Fruit fly (Drosophila melanogaster) whole organism, pupa: ENCODE results near the gene MED30.

Source experiments
- CG10348 ChIP-seq: fragments of 200-800 bp; sonication (Bioruptor generic); IDR thresholded peaks from 2 replicates; pipeline ENCODE4 v1.3.6; 2022; ENCODE audit warnings: missing biosample characterization, missing genetic modification characterization
- CG12605 ChIP-seq: fragments of 200-800 bp; sonication (Bioruptor generic); IDR thresholded peaks from 2 replicates; pipeline ENCODE4 v1.3.6; 2022; ENCODE audit warnings: missing biosample characterization, missing genetic modification characterization
- CG13204 ChIP-seq: fragments of 200-800 bp; sonication (Bioruptor generic); optimal IDR thresholded peaks from 2 replicates; lab custom pipeline; 2018; ENCODE audit warnings: missing biosample characterization, mild to moderate bottlenecking, missing genetic modification characterization, moderate library complexity
- CG14655 ChIP-seq: fragments of 200-800 bp; sonication (Bioruptor generic); optimal IDR thresholded peaks from 3 replicates; lab custom pipeline; 2017; ENCODE audit warnings: mild to moderate bottlenecking, missing biosample characterization, missing genetic modification reagents, missing genetic modification characterization
- CG15710 ChIP-seq: fragments of 200-800 bp; sonication (Bioruptor generic); optimal IDR thresholded peaks from 2 replicates; lab custom pipeline; 2018; ENCODE audit warnings: missing biosample characterization, mild to moderate bottlenecking, missing genetic modification characterization, moderate library complexity
- CG17806 ChIP-seq: fragments of 200-800 bp; sonication (Bioruptor generic); optimal IDR thresholded peaks from 2 replicates; lab custom pipeline; 2018; ENCODE audit warnings: missing biosample characterization, mild to moderate bottlenecking, missing genetic modification characterization, moderate library complexity
- CG32121 ChIP-seq: fragments of 200-800 bp; sonication (Bioruptor generic); IDR thresholded peaks from 2 replicates; pipeline ENCODE4 v1.3.6; 2022; ENCODE audit warnings: missing biosample characterization, missing genetic modification characterization
- CG34367 ChIP-seq: fragments of 200-800 bp; sonication (Bioruptor generic); optimal IDR thresholded peaks from 2 replicates; lab custom pipeline; 2018; ENCODE audit warnings: missing biosample characterization, mild to moderate bottlenecking, missing genetic modification characterization
- CG4496 ChIP-seq: fragments of 200-800 bp; sonication (Bioruptor generic); IDR thresholded peaks from 3 replicates; pipeline ENCODE4 v1.3.6; 2022; ENCODE audit warnings: missing biosample characterization, missing genetic modification characterization
- CG8159 ChIP-seq: fragments of 200-800 bp; sonication (Bioruptor generic); optimal IDR thresholded peaks from 3 replicates; lab custom pipeline; 2018; ENCODE audit warnings: missing biosample characterization, mild to moderate bottlenecking, missing genetic modification characterization, moderate library complexity
- CG8301 ChIP-seq: fragments of 200-800 bp; sonication (Bioruptor generic); optimal IDR thresholded peaks from 2 replicates; lab custom pipeline; 2018; ENCODE audit warnings: missing biosample characterization, mild to moderate bottlenecking, missing genetic modification characterization
- CG9948 ChIP-seq: fragments of 200-800 bp; sonication (Bioruptor generic); optimal IDR thresholded peaks from 2 replicates; lab custom pipeline; 2018; ENCODE audit warnings: missing biosample characterization, mild to moderate bottlenecking, missing genetic modification characterization, moderate library complexity
- EcR ChIP-seq: fragments of 200-800 bp; sonication (Bioruptor generic); optimal IDR thresholded peaks from 3 replicates; lab custom pipeline; 2019; ENCODE audit warnings: missing biosample characterization, missing genetic modification characterization, mild to moderate bottlenecking, moderate library complexity, missing genetic modification reagents
- Ets98B ChIP-seq: fragments of 200-800 bp; sonication (Bioruptor generic); IDR thresholded peaks from 2 replicates; pipeline ENCODE4 v1.3.6; 2022; ENCODE audit warnings: missing biosample characterization, missing genetic modification characterization
- Pif1A ChIP-seq: fragments of 200-800 bp; sonication (Bioruptor generic); optimal IDR thresholded peaks from 3 replicates; lab custom pipeline; 2016; ENCODE audit warnings: missing biosample characterization, missing genetic modification characterization
- Pif1B ChIP-seq: fragments of 200-800 bp; sonication (Bioruptor generic); optimal IDR thresholded peaks from 3 replicates; lab custom pipeline; 2016; ENCODE audit warnings: missing biosample characterization, missing genetic modification characterization
- Snoo ChIP-seq: fragments of 200-800 bp; sonication (Bioruptor generic); optimal IDR thresholded peaks from 3 replicates; lab custom pipeline; 2017; ENCODE audit warnings: missing biosample characterization, mild to moderate bottlenecking, missing genetic modification characterization, inconsistent platforms
- fd96Ca ChIP-seq: fragments of 200-800 bp; sonication (Bioruptor generic); IDR thresholded peaks from 3 replicates; pipeline ENCODE4 v1.3.6; 2022; ENCODE audit warnings: missing biosample characterization, missing genetic modification characterization
- gl ChIP-seq: fragments of 200-800 bp; sonication (Bioruptor generic); optimal IDR thresholded peaks from 2 replicates; lab custom pipeline; 2018; ENCODE audit warnings: missing biosample characterization, mild to moderate bottlenecking, missing genetic modification characterization
- rn ChIP-seq: fragments of 200-800 bp; sonication (Bioruptor generic); IDR thresholded peaks from 2 replicates; pipeline ENCODE4 v1.3.6; 2022; ENCODE audit warnings: missing biosample characterization, missing genetic modification characterization

MED30 gene

DNA sequence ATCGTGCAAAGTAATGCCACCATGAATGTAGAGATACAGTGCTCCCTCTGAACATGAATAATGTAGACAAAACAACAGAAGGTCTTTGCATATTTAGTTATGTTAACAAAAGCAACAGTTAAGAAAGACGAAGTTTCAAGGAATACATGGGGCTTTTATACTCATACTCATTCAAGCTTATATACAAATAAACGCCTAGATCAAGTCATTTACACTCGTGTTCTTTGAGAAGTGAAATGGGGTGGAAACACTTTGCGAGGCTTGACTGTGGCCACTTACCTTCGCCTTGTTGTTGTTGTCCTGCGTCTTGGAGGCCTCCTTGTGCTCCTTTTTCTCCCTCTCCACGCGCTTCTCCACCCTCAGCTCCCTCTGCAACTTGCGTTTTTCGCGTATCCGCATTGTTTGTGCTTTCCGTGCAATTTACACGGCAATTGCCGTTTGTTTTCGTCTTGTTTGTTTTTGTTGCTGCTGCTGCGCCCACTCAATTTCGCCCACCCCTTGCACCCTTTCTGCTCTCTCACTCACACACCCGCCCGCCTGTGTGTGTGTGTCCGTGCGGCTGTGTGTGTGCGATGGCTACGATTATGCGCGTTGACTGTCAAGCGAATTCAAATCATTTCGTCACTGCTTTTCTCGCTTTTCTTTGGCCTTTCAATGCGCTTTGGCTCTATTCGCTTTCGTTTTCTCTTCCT lies 31.0 kb upstream of the MED30 start:
- no peak for TF ChIP-seq CG32121 (GFP tag; lab: Robert Waterston, UW)
- TF ChIP-seq CG8159 (tag; lab: Kevin White, UChicago): peak; percentile 43
- TF ChIP-seq CG15710 (tag; lab: Kevin White, UChicago): peak; percentile 27
- no peak for TF ChIP-seq fd96Ca (GFP tag; lab: Robert Waterston, UW)
- TF ChIP-seq CG4496 (GFP tag; lab: Robert Waterston, UW): no peak
- TF ChIP-seq CG10348 (GFP tag; lab: Robert Waterston, UW): no peak
- TF ChIP-seq Ets98B (GFP tag; lab: Robert Waterston, UW): no peak
- TF ChIP-seq CG34367 (tag; lab: Kevin White, UChicago): no peak
- TF ChIP-seq CG17806 (tag; lab: Kevin White, UChicago): peak; percentile 10
- TF ChIP-seq CG8301: no peak
- TF ChIP-seq CG12605: no peak
- no peak for TF ChIP-seq EcR
- TF ChIP-seq Pif1B (GFP tag; lab: Kevin White, UChicago): no peak

DNA sequence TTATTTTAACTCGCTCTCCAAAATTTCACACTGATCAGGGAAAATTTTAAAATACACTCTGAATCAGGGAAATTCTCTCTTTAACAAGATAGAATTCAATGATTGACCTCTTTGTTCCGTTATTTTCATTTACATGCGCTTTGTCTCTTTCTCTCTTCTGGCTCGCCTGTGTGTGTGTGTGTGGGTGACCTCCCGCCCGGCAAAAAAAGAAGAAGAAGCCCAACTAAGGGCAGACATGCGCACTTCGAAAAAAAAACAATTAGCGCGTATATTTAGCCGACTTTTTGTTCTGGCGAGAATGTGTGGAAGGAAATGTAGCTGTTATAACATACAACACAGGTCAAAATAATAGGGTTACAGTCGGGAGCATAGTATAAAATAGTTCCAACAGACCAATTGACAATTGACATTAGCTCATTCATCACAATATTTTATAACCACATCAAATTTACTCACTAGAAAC lies 28.6 kb upstream of the MED30 start, which contains the start of gene CG3386:
Gene CG3386 (minus strand): TSS at position 51 of the 463 bp plus-strand sequence.
- TF ChIP-seq gl (tag; lab: Kevin White, UChicago) (peak; percentile 0), Ets98B (GFP tag; lab: Robert Waterston, UW) (no peak; the same call in 1 of the 2 replicates), EcR (peak; percentile 37), CG13204 (GFP tag; lab: Kevin White, UChicago) (peak; percentile 30), CG12605 (0 out of 2 replicates have a peak, but pooled peaks have one; percentile 30), Pif1A (GFP tag; lab: Kevin White, UChicago) (peak; percentile 51), CG8301 (peak; percentile 1), CG10348 (GFP tag; lab: Robert Waterston, UW) (no peak), CG4496 (GFP tag; lab: Robert Waterston, UW) (peak; percentile 9; the same call in 1 of the 3 replicates)

DNA sequence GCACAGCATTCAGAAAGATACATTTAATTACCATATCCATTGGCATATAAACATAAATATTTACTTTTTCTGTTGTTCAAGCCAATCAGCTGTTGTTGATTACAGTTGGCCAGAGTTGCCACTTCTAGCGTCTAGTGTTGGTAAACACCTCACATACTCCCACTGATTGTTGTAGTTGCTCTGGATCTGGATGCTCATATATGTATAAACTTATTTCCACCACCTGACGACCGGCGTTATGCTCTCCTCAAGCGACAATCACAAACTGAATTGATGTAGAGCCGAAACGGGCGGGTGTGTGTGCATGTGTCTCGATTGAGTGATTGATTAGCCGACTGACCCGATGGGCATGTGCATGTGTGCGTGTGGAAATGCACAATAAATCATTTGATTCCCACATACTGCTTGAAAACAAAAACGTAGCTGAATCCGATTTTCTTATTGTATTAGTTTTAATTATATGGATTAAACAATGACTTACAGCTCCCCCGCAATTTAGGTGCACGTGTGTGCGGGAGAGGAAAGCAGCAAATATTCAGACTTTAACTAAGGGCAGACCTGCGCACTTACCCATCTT lies 28.0 kb upstream of the MED30 start:
- peak; percentile 48; the same call in 1 of the 3 replicates for TF ChIP-seq CG4496 (GFP tag; lab: Robert Waterston, UW)
- TF ChIP-seq CG34367 (tag; lab: Kevin White, UChicago): no peak
- peak; percentile 58 for TF ChIP-seq Pif1B (GFP tag; lab: Kevin White, UChicago)
- peak; percentile 34 for TF ChIP-seq CG8159 (tag; lab: Kevin White, UChicago)
- TF ChIP-seq CG10348 (GFP tag; lab: Robert Waterston, UW): no peak
- peak; percentile 19 for TF ChIP-seq CG15710 (tag; lab: Kevin White, UChicago)
- no peak for TF ChIP-seq EcR
- peak; percentile 23 for TF ChIP-seq Snoo (tag; lab: Kevin White, UChicago)
- 0 out of 2 replicates have a peak, but pooled peaks have one; percentile 14 for TF ChIP-seq CG32121 (GFP tag; lab: Robert Waterston, UW)
- TF ChIP-seq Ets98B (GFP tag; lab: Robert Waterston, UW): peak; percentile 33; the same call in 1 of the 2 replicates
- TF ChIP-seq CG17806 (tag; lab: Kevin White, UChicago): no peak
- TF ChIP-seq Pif1A (GFP tag; lab: Kevin White, UChicago): peak; percentile 22
- TF ChIP-seq, all 21 proteins: peak for 8

DNA sequence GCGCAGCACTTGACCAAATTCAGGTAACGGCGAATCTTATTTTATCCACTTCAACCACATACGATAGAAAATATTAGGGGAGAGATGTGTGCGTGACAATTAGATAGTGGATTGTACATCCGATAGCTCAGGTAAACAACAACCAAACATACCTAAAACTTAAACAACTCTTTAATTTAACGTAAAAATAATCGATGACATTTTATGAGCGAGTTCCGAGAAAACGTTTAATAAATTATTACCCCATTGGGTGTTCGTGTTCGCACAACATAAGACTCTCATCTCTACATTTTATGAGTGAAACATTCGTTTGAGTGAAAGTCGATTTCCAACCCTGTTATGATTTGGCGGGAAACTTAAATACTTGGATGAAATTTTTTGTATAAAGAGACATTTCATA lies 26.4 kb upstream of the MED30 start, which contains the start of gene CG17129:
Gene CG17129 (minus strand): TSS at position 69 of the 400 bp plus-strand sequence.
- no peak for TF ChIP-seq CG17806 (tag; lab: Kevin White, UChicago)
- TF ChIP-seq Pif1A (GFP tag; lab: Kevin White, UChicago): peak; percentile 7
- no peak for TF ChIP-seq CG9948 (tag; lab: Kevin White, UChicago)
- no peak for TF ChIP-seq CG13204 (GFP tag; lab: Kevin White, UChicago)
- no peak for TF ChIP-seq CG10348 (GFP tag; lab: Robert Waterston, UW)
- peak; percentile 32; the same call in 1 of the 2 replicates for TF ChIP-seq CG32121 (GFP tag; lab: Robert Waterston, UW)
- peak; percentile 6 for TF ChIP-seq CG14655 (GFP tag; lab: Kevin White, UChicago)
- peak; percentile 34; the same call in 1 of the 2 replicates for TF ChIP-seq rn
- peak; percentile 36 for TF ChIP-seq CG8301
- peak; percentile 3 for TF ChIP-seq CG8159 (tag; lab: Kevin White, UChicago)
- peak; percentile 40; the same call in 1 of the 2 replicates for TF ChIP-seq Ets98B (GFP tag; lab: Robert Waterston, UW)
- no peak for TF ChIP-seq EcR
- TF ChIP-seq fd96Ca (GFP tag; lab: Robert Waterston, UW): peak; percentile 40; the same call in 1 of the 3 replicates
- TF ChIP-seq gl (tag; lab: Kevin White, UChicago): no peak
- TF ChIP-seq, all 21 proteins: peak for 8

DNA sequence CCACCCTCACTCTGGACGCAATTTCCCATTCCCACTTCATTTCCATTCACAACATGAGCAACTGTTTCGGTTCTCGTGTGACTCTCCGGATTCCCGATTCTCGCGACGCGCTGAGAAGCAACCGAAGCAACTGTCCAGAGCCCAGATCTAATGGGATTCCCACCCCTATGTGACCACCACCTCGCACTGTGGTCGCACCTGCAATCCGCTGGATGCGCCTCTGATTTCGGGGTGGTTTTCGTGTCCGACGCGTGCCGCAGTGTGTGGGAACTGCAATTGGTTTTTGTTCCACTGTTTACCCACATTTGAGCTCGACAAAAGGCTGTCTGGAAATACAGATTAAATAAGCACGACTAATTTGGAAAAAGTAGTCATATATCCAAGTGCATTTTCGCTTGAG lies 22.0 kb upstream of the MED30 start:
- TF ChIP-seq Pif1A (GFP tag; lab: Kevin White, UChicago): no peak
- TF ChIP-seq EcR: no peak
- no peak for TF ChIP-seq CG17806 (tag; lab: Kevin White, UChicago)

DNA sequence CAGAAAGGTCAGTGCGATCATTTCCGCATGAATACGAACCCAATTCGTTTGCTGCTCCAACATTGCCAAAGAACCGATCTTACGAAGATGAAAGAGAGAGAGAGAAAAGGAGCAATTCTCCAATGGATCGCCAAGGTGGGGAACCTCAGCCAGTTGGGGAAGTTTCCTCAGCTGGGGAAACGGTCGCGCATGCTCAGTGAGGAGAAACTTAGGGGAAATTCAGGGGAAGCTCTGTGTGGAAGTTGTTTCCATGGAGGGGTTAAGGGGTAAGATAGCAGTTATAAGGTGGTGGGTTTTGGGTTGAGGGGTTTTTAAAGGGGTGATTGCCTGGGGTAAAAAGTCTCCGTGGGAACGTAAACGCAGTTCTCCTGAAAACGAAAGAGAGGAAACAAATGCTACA lies 19.4 kb upstream of the MED30 start:
- TF ChIP-seq rn (no peak), CG8301 (no peak), CG17806 (tag; lab: Kevin White, UChicago) (no peak), Snoo (tag; lab: Kevin White, UChicago) (no peak), CG8159 (tag; lab: Kevin White, UChicago) (no peak), Pif1A (GFP tag; lab: Kevin White, UChicago) (no peak), Pif1B (GFP tag; lab: Kevin White, UChicago) (no peak), EcR (no peak), CG14655 (GFP tag; lab: Kevin White, UChicago) (no peak)
- TF ChIP-seq, all 21 proteins: peak for 0
